Worm (Caenorhabditis elegans): ENCODE measurements around the gene T12D8.9.

- peak; percentile 16; the same call in 1 of the 2 replicates for TF ChIP-seq T22C8.4 (GFP tag; IDR thresholded peaks at IDR 0.05)
- no peak for TF ChIP-seq ztf-23 (GFP tag; IDR thresholded peaks at IDR 0.05)
- TF ChIP-seq cog-1 (tag; optimal IDR thresholded peaks at IDR 0.05), result no peak
- TF ChIP-seq flt-1 (GFP tag; IDR thresholded peaks at IDR 0.05), result 0 out of 2 replicates have a peak, but pooled peaks have one; percentile 60
- TF ChIP-seq klf-2 (GFP tag; conservative IDR thresholded peaks at IDR 0.05), result no peak
Measured at ce11 chrIII:13625650-13626430, 8.9 kb downstream of the T12D8.9 start.
